Fruit fly (Drosophila melanogaster): ENCODE measurements around the gene CG34169.
A peak's percentile ranks its signal among the peaks of the same experiment; 100 is the strongest.

The CG34169 gene

dm6 chr2L:17173181-17173580, at the start of gene CG34169:
TSS of gene CG34169 (plus strand) at chr2L:17173481.
- TF ChIP-seq Max (GFP tag; optimal IDR thresholded peaks at IDR 0.05) (no peak), CG9727 (GFP tag; optimal IDR thresholded peaks at IDR 0.05) (no peak)

DNA sequence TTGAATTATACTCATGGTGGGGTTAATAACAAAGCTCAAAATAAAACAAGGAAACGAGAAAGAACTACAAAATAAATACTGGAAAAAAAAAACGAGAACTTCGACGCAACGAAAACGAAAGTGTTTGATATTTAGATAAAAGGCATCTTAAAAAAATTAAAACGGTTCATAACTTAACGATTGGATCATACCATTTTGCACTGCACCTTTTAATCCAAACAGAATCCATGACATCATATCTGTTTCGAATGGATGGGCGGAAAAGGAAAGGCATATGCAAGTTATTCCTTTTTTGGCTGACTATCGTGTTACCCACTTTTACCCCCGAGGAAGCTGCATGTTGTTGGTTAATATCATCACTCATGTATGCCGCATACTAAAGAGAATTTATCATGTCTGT, 47.4 kb upstream of the CG34169 start, which contains the start of gene CG31784:
Gene CG31784, minus strand, starts transcription at position 101 of the 400 bp plus-strand sequence.
- TF ChIP-seq CG4820 (GFP tag; optimal IDR thresholded peaks at IDR 0.05) = no peak
- no peak for TF ChIP-seq CTCF (GFP tag; optimal IDR thresholded peaks at IDR 0.05)
- TF ChIP-seq CG11247 (GFP tag; IDR thresholded peaks at IDR 0.05) = no peak
- TF ChIP-seq trh (GFP tag; optimal IDR thresholded peaks at IDR 0.05) = no peak
- TF ChIP-seq CG32772 (GFP tag; IDR thresholded peaks at IDR 0.05) = no peak
- TF ChIP-seq peb (GFP tag; IDR thresholded peaks at IDR 0.05) = no peak
- no peak for TF ChIP-seq shn (GFP tag; optimal IDR thresholded peaks at IDR 0.05)
- no peak for TF ChIP-seq CG15269 (tag; optimal IDR thresholded peaks at IDR 0.05)
- TF ChIP-seq ssp (GFP tag; IDR thresholded peaks at IDR 0.05) = no peak
- no peak for TF ChIP-seq lmd (GFP tag; IDR thresholded peaks at IDR 0.05)
- TF ChIP-seq CG11696 (GFP tag; IDR thresholded peaks at IDR 0.05) = no peak
- no peak for TF ChIP-seq Hr51 (GFP tag; optimal IDR thresholded peaks at IDR 0.05)
- TF ChIP-seq CG10654 (GFP tag; optimal IDR thresholded peaks at IDR 0.05) = no peak
- no peak for TF ChIP-seq bbx (GFP tag; IDR thresholded peaks at IDR 0.05; ENCODE audit: partially characterized antibody)
- no peak for TF ChIP-seq mam (GFP tag; optimal IDR thresholded peaks at IDR 0.05)
- TF ChIP-seq yki (optimal IDR thresholded peaks at IDR 0.05) = no peak
- TF ChIP-seq nau (GFP tag; optimal IDR thresholded peaks at IDR 0.05) = no peak
- TF ChIP-seq CG10979 (tag; optimal IDR thresholded peaks at IDR 0.05) = no peak
- TF ChIP-seq CG12155 (GFP tag; optimal IDR thresholded peaks at IDR 0.05) = no peak
- TF ChIP-seq kni (GFP tag; optimal IDR thresholded peaks at IDR 0.05) = no peak

DNA sequence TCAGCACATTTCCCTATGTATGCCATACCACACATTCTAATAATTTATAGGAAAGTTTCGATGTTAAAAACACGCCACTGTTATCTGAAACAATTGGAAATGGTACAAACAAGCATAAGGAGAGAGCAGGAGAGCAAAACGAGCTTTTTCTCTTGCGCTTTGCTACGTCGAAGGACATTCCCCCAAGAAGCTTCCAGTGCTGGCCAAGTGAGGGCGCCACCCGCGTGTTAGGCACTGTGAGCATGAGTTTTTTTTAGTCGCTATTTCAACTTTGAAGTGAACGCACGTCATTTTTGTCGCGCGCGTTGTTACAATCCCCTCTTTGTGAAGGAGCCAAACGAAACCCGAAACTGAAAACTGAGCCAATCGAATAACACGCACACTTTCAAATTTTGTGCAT, 42.5 kb upstream of the CG34169 start, which contains the start of the genes CG34106 and beat-IIIa:
Gene CG34106, plus strand, starts transcription at position 230 of the 400 bp plus-strand sequence.
Gene beat-IIIa, plus strand, starts transcription at position 230 of the 400 bp plus-strand sequence.
- TF ChIP-seq onecut (GFP tag; IDR thresholded peaks at IDR 0.05) (peak; percentile 9; the same call in 1 of the 2 replicates), abd-A (tag; optimal IDR thresholded peaks at IDR 0.05) (peak; percentile 30), Neu2 (GFP tag; optimal IDR thresholded peaks at IDR 0.05; ENCODE audit: borderline replicate concordance) (no peak), amos (GFP tag; IDR thresholded peaks at IDR 0.05; ENCODE audit: partially characterized antibody) (peak; percentile 21; the same call in 1 of the 2 replicates), MESR4 (GFP tag; optimal IDR thresholded peaks at IDR 0.05) (no peak), CG10147 (GFP tag; optimal IDR thresholded peaks at IDR 0.05) (no peak), HLH4C (GFP tag; IDR thresholded peaks at IDR 0.05; ENCODE audit: partially characterized antibody) (0 out of 3 replicates have a peak, but pooled peaks have one; percentile 18), Trl (optimal IDR thresholded peaks at IDR 0.05) (peak; percentile 33 to 49), Trl (GFP tag; optimal IDR thresholded peaks at IDR 0.05) (no peak), Bgb (GFP tag; IDR thresholded peaks at IDR 0.05; ENCODE audit: partially characterized antibody) (peak; percentile 15; the same call in 1 of the 2 replicates), pfk (GFP tag; optimal IDR thresholded peaks at IDR 0.05) (peak; percentile 80), CG11456 (GFP tag; IDR thresholded peaks at IDR 0.05) (peak; percentile 61; the same call in 1 of the 3 replicates), CG3407 (GFP tag; optimal IDR thresholded peaks at IDR 0.05) (no peak), CG6854 (GFP tag; optimal IDR thresholded peaks at IDR 0.05) (no peak), CG4424 (GFP tag; optimal IDR thresholded peaks at IDR 0.05) (no peak), unpg (GFP tag; optimal IDR thresholded peaks at IDR 0.05) (no peak), CG7745 (tag; optimal IDR thresholded peaks at IDR 0.05) (no peak), Dip2 (GFP tag; IDR thresholded peaks at IDR 0.05) (no peak), CTCF (GFP tag; optimal IDR thresholded peaks at IDR 0.05) (peak; percentile 87), Elba2 (GFP tag; optimal IDR thresholded peaks at IDR 0.05) (no peak), Abd-B (GFP tag; optimal IDR thresholded peaks at IDR 0.05) (no peak), B-H2 (GFP tag; optimal IDR thresholded peaks at IDR 0.05) (no peak), Jarid2 (GFP tag; optimal IDR thresholded peaks at IDR 0.05) (peak; percentile 69), tgo (GFP tag; IDR thresholded peaks at IDR 0.05) (no peak), Deaf1 (tag; optimal IDR thresholded peaks at IDR 0.05) (peak; percentile 88), Hmr (GFP tag; optimal IDR thresholded peaks at IDR 0.05) (peak; percentile 5), CG10366 (GFP tag; IDR thresholded peaks at IDR 0.05) (no peak), HmgZ (tag; optimal IDR thresholded peaks at IDR 0.05) (no peak), CG17802 (tag; optimal IDR thresholded peaks at IDR 0.05) (no peak)
